Worm (Caenorhabditis elegans) whole organism, mixed stage, embryonic: ENCODE data around the gene pcp-4.

ENCODE experiments used
- lin-13 ChIP-seq: fragments of 150-350 bp; optimal IDR thresholded peaks from 2 replicates; lab custom pipeline; 2014; ENCODE audit warnings: missing biosample characterization, missing genetic modification characterization
- lin-32 ChIP-seq: fragments of 200-800 bp; sonication (Bioruptor generic); optimal IDR thresholded peaks from 2 replicates; lab custom pipeline; 2018; ENCODE audit warnings: mild to moderate bottlenecking, missing genetic modification characterization, missing compliant biosample characterization
- nhr-237 ChIP-seq: fragments of 150-350 bp; optimal IDR thresholded peaks from 2 replicates; lab custom pipeline; 2014; ENCODE audit warnings: missing biosample characterization, missing genetic modification characterization
- nhr-76 ChIP-seq: sonication (generic microtip); optimal IDR thresholded peaks from 2 replicates; lab custom pipeline; 2017; ENCODE audit warnings: missing biosample characterization, missing genetic modification characterization
- pha-4 ChIP-seq: fragments of 150-350 bp; optimal IDR thresholded peaks from 2 replicates; lab custom pipeline; 2018; ENCODE audit warnings: missing biosample characterization, missing genetic modification reagents, missing genetic modification characterization
- sptf-1 ChIP-seq: sonication (generic microtip); optimal IDR thresholded peaks from 2 replicates; lab custom pipeline; 2017; ENCODE audit warnings: mild to moderate bottlenecking, missing genetic modification characterization, moderate library complexity, missing compliant biosample characterization
- tbx-8 ChIP-seq: fragments of 200-800 bp; sonication (Bioruptor generic); optimal IDR thresholded peaks from 2 replicates; lab custom pipeline; 2018; ENCODE audit warnings: mild to moderate bottlenecking, missing genetic modification characterization, moderate library complexity, missing compliant biosample characterization
- unc-39 ChIP-seq: fragments of 150-350 bp; optimal IDR thresholded peaks from 2 replicates; lab custom pipeline; 2014; ENCODE audit warnings: missing biosample characterization, missing genetic modification characterization
- unc-62 ChIP-seq: fragments of 150-350 bp; optimal IDR thresholded peaks from 2 replicates; lab custom pipeline; 2014; ENCODE audit warnings: missing biosample characterization, missing genetic modification reagents, missing genetic modification characterization
- ztf-11 ChIP-seq: fragments of 150-350 bp; optimal IDR thresholded peaks from 2 replicates; lab custom pipeline; 2014; ENCODE audit warnings: missing biosample characterization, missing genetic modification characterization

ce11 chrV:19794931-19795330, 35.9 kb downstream of the pcp-4 start, which contains the start of gene M162.7:
- TF ChIP-seq nhr-76 (no peak), ztf-11 (no peak), unc-62 (GFP tag; lab: Kevin White, UChicago) (no peak), unc-39 (tag; lab: Kevin White, UChicago) (no peak), nhr-237 (tag; lab: Kevin White, UChicago) (no peak), sptf-1 (tag; lab: Kevin White, UChicago) (no peak), tbx-8 (GFP tag; lab: Kevin White, UChicago) (no peak), lin-13 (tag; lab: Kevin White, UChicago) (no peak), lin-32 (GFP tag; lab: Kevin White, UChicago) (no peak), pha-4 (tag; lab: Kevin White, UChicago) (no peak)
